Worm (Caenorhabditis elegans): Measurements from ENCODE around the gene T06E6.15.

- TF ChIP-seq T22C8.4 (GFP tag; IDR thresholded peaks at IDR 0.05) (no peak), med-1 (GFP tag; optimal IDR thresholded peaks at IDR 0.05; ENCODE audit: insufficient read depth) (no peak), ztf-29 (GFP tag; IDR thresholded peaks at IDR 0.05) (no peak), flt-1 (GFP tag; IDR thresholded peaks at IDR 0.05) (no peak), tab-1 (GFP tag; IDR thresholded peaks at IDR 0.05) (no peak)
Measured at ce11 chrV:15425368-15426091, 25.9 kb upstream of the T06E6.15 start, which contains the start of gene Y36E3A.2.

All from whole organism, midembryonic.